Worm (Caenorhabditis elegans): Measurements from ENCODE around the gene eor-2.

Gene eor-2

DNA sequence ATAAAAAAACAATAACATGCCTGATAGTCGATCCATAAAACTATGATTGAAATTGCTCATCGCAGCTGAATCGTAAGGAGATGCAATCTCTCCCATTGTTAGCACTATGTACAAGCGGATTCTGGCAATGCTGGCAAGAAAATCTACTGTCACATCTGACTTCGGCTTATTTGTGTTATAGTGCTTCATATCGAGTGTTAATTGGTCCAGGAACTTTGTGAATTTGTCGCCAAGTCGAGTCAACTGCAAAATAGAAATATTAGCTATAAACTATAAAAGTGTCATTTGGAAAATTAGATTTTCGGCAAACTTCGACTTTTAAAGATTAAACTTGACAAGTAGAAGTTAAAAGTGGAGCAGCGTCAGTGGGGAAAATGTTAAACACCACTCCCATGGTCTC lies 18.5 kb upstream of the eor-2 start:
- TF ChIP-seq nhr-28 (tag; optimal IDR thresholded peaks at IDR 0.05) (no peak), tbx-8 (GFP tag; optimal IDR thresholded peaks at IDR 0.05) (no peak), nhr-12 (tag; optimal IDR thresholded peaks at IDR 0.05) (no peak), unc-120 (tag; optimal IDR thresholded peaks at IDR 0.05; ENCODE audit: poor library complexity, severe bottlenecking) (no peak), mls-2 (tag; optimal IDR thresholded peaks at IDR 0.05) (no peak), sptf-1 (tag; optimal IDR thresholded peaks at IDR 0.05) (no peak), zip-8 (tag; optimal IDR thresholded peaks at IDR 0.05) (no peak), drap-1 (GFP tag; optimal IDR thresholded peaks at IDR 0.05) (no peak), ces-1 (GFP tag; optimal IDR thresholded peaks at IDR 0.05) (no peak), unc-62 (GFP tag; optimal IDR thresholded peaks at IDR 0.05) (no peak), nhr-76 (tag; optimal IDR thresholded peaks at IDR 0.05) (no peak), snpc-4 (tag; optimal IDR thresholded peaks at IDR 0.05) (no peak)

DNA sequence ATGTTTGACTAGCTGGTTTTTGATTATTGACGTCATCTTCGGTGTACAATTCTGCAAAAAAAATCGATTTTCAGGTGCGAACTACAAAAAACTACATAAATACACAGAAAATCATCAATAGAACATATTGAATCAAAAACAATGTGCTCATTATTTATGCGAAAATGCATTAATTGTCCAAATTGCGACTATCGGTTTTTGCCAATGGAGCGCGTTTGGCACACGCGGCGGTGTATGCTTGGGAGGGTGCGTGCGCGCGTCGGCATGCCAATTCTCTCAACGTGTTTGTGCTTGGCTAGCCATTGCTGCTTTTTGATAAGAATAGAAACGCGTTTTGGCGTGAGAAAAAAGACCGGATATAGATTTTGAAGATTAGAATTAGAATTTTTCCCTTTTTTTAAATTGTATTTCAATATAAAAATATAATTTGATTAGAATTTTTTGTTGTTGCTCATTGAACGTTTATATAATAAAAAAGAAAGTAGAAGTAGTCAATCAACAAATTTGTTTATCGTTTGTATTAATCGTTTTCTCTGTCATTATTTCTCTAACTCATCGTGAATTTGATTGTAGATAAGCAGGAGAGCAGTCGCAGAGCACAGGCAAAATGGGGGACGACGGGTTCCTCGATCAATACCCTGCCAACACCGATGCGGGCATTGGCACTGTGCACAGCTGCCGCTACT lies 13.6 kb upstream of the eor-2 start, which contains the start of the genes C44H4.4 and tap-1:
Gene C44H4.4 (minus strand): TSS at position 51 of the 686 bp plus-strand sequence.
Gene tap-1 (plus strand): TSS at position 574 of the 686 bp plus-strand sequence.
- TF ChIP-seq ceh-83 (GFP tag; optimal IDR thresholded peaks at IDR 0.05) (no peak), unc-120 (tag; optimal IDR thresholded peaks at IDR 0.05; ENCODE audit: poor library complexity, severe bottlenecking) (no peak), cnd-1 (tag; optimal IDR thresholded peaks at IDR 0.05) (no peak), tbx-8 (GFP tag; optimal IDR thresholded peaks at IDR 0.05) (no peak), mep-1 (tag; optimal IDR thresholded peaks at IDR 0.05) (peak; percentile 66), ces-1 (GFP tag; optimal IDR thresholded peaks at IDR 0.05) (peak; percentile 65), nhr-76 (tag; optimal IDR thresholded peaks at IDR 0.05) (no peak), mls-2 (tag; optimal IDR thresholded peaks at IDR 0.05) (no peak), ham-2 (GFP tag; optimal IDR thresholded peaks at IDR 0.05) (peak; percentile 17), zip-8 (tag; optimal IDR thresholded peaks at IDR 0.05) (no peak), ceh-39 (tag; optimal IDR thresholded peaks at IDR 0.05) (peak; percentile 65), nhr-237 (tag; optimal IDR thresholded peaks at IDR 0.05) (no peak), snpc-4 (tag; optimal IDR thresholded peaks at IDR 0.05) (no peak), sptf-1 (tag; optimal IDR thresholded peaks at IDR 0.05) (no peak)

DNA sequence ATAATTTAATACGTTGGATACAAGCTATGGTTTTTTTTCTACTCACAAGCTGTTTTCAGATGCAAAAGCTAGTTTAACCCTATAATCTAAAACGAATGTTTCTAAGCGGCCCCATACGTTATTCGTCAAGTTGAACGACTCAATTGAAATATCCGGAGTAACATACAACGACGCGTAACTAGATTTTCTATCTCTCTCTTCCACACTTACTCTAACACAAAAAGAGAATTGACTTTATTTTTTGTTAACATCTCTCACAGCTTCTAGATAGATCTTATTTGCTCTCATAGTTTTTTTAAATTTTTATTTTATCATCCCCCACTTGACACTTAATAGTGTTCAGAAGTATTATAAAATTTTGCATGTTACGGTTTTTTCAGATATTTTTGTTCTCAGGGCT lies 9.6 kb upstream of the eor-2 start:
- TF ChIP-seq lin-13 (tag; optimal IDR thresholded peaks at IDR 0.05) = no peak
- no peak for TF ChIP-seq flh-1 (GFP tag; optimal IDR thresholded peaks at IDR 0.05)
- no peak for TF ChIP-seq blmp-1 (tag; optimal IDR thresholded peaks at IDR 0.05)
- TF ChIP-seq elt-1 (tag; optimal IDR thresholded peaks at IDR 0.05; ENCODE audit: borderline replicate concordance, insufficient read depth) = no peak
- TF ChIP-seq ces-1 (GFP tag; optimal IDR thresholded peaks at IDR 0.05) = peak; percentile 95
- no peak for TF ChIP-seq nhr-2 (tag; optimal IDR thresholded peaks at IDR 0.05)
- TF ChIP-seq zip-8 (tag; optimal IDR thresholded peaks at IDR 0.05) = no peak

DNA sequence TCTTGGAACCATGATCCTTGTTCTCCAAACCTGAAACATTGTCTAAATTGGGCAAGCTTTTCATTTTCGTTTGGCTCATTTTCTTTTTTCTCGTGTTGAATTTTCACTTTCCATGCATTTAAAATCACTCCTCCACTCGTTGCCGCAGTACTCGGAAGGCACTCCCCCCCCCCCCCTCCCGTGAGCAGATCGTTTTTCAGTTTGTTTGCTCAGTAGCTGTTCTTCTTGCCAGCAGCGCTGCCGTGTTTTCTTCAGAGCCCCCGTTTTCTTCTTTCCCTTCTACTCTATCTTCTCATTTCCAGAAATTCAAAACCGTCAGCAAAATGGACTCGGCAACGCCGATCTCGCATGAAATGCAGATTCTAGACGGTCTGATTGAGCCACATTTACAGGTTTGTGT lies 8.0 kb upstream of the eor-2 start, which contains the start of gene C44H4.8:
Gene C44H4.8 (plus strand): TSS at position 301 of the 400 bp plus-strand sequence.
- no peak for TF ChIP-seq nhr-237 (tag; optimal IDR thresholded peaks at IDR 0.05)
- TF ChIP-seq blmp-1 (tag; optimal IDR thresholded peaks at IDR 0.05) = no peak
- no peak for TF ChIP-seq nhr-12 (tag; optimal IDR thresholded peaks at IDR 0.05)
- no peak for TF ChIP-seq nhr-2 (tag; optimal IDR thresholded peaks at IDR 0.05)
- no peak for TF ChIP-seq lsy-2 (tag; optimal IDR thresholded peaks at IDR 0.05)
- TF ChIP-seq lin-13 (tag; optimal IDR thresholded peaks at IDR 0.05) = no peak
- TF ChIP-seq unc-62 (GFP tag; optimal IDR thresholded peaks at IDR 0.05) = no peak
- TF ChIP-seq ztf-11 (tag; optimal IDR thresholded peaks at IDR 0.05) = no peak
- no peak for TF ChIP-seq bed-3 (GFP tag; optimal IDR thresholded peaks at IDR 0.05)
- no peak for TF ChIP-seq hlh-1 (tag; optimal IDR thresholded peaks at IDR 0.05)
- TF ChIP-seq unc-120 (tag; optimal IDR thresholded peaks at IDR 0.05; ENCODE audit: poor library complexity, severe bottlenecking) = no peak
- TF ChIP-seq zip-8 (tag; optimal IDR thresholded peaks at IDR 0.05) = no peak
- TF ChIP-seq cnd-1 (tag; optimal IDR thresholded peaks at IDR 0.05) = no peak
- no peak for TF ChIP-seq ceh-83 (GFP tag; optimal IDR thresholded peaks at IDR 0.05)
- no peak for TF ChIP-seq flh-1 (GFP tag; optimal IDR thresholded peaks at IDR 0.05)

DNA sequence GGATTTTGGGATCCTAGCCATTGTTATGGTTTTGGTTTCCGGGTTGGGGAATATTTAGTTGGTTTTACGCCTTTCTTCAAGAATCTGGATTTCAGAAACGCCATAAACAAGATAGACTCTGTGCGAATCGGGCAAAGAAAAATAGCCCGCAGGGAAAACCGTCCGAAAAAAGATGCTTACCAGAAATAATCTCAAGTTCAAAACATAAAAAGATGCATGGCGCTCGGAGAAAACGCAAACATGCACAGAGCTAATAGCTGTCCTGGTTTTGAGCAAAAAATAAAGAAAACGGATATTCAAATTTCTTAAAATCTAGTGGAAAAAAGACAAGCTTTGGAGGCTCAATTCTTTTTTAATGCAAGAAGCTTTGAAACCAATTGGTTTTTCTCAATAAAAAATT lies 3.6 kb upstream of the eor-2 start, which contains the start of gene C44H4.6:
Gene C44H4.6 (minus strand): TSS at position 101 of the 400 bp plus-strand sequence.
- TF ChIP-seq pha-4 (tag; optimal IDR thresholded peaks at IDR 0.05) (no peak), ceh-83 (GFP tag; optimal IDR thresholded peaks at IDR 0.05) (no peak), nhr-28 (tag; optimal IDR thresholded peaks at IDR 0.05) (no peak), flh-1 (GFP tag; optimal IDR thresholded peaks at IDR 0.05) (no peak)
